Fruit fly (Drosophila melanogaster) whole organism: ENCODE results near the gene CCDC53.

Source experiments
- CG8478 ChIP-seq: fragments of >200 bp; optimal IDR thresholded peaks from 2 replicates; lab custom pipeline; 2018; ENCODE audit warnings: inconsistent platforms
- EcR ChIP-seq, 2 experiments: fragments of >200 bp; optimal IDR thresholded peaks; 2 replicates each; lab custom pipeline; 2017; ENCODE audit warnings: missing biosample characterization in 2 of 2, missing genetic modification characterization in 2 of 2, missing genetic modification reagents in 2 of 2
- pan ChIP-seq: fragments of >200 bp; optimal IDR thresholded peaks from 2 replicates; lab custom pipeline; 2017
- psq ChIP-seq: fragments of >200 bp; optimal IDR thresholded peaks from 2 replicates; lab custom pipeline; 2017
- usp ChIP-seq: fragments of >200 bp; optimal IDR thresholded peaks from 2 replicates; lab custom pipeline; 2017; ENCODE audit warnings: missing biosample characterization, missing genetic modification characterization, mixed read lengths

DNA sequence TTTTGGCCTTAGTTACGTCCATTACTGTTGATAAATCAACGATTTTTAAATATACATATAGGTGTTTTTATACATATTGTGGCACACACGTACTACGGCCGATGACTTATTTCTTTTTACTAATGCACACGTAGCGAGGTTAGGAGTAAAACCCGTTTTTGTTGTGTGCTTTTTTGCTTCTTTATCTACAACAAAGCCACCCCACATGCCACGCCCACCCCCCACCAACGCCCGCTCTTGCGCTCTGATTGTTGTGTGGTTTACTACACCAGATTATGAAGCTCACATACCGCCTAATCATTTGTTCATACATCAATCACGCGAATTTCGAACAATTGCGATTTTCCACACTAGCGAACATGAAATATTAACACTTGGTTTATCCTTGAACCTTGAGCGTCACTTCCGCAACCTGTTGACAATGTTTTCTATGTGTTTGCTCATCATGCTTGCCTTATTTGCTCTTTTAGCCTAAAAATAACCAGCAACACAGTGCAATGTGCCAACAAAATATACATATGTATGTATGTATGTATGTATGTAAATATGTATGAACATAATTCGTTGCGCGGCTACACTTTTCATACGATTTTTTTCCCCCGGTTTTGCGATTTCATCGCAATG is 47.7 kb upstream of the CCDC53 start:
- TF ChIP-seq CG8478 (lab: Kevin White, UChicago): no peak
- TF ChIP-seq usp: no peak
- no peak for TF ChIP-seq psq (lab: Kevin White, UChicago)
- TF ChIP-seq pan (lab: Kevin White, UChicago): no peak
- TF ChIP-seq EcR (GFP tag; optimal IDR thresholded peaks at IDR 0.05; lab: Kevin White, UChicago): no peak
